Worm (Caenorhabditis elegans) whole organism, mixed stage, embryonic: ENCODE measurements around the gene col-114.

Experiments used
- snpc-4 ChIP-seq: fragments of 150-350 bp; optimal IDR thresholded peaks from 2 replicates; lab custom pipeline; 2014; ENCODE audit warnings: missing biosample characterization, missing genetic modification characterization
- unc-62 ChIP-seq: fragments of 150-350 bp; optimal IDR thresholded peaks from 2 replicates; lab custom pipeline; 2014; ENCODE audit warnings: missing biosample characterization, missing genetic modification reagents, missing genetic modification characterization

DNA sequence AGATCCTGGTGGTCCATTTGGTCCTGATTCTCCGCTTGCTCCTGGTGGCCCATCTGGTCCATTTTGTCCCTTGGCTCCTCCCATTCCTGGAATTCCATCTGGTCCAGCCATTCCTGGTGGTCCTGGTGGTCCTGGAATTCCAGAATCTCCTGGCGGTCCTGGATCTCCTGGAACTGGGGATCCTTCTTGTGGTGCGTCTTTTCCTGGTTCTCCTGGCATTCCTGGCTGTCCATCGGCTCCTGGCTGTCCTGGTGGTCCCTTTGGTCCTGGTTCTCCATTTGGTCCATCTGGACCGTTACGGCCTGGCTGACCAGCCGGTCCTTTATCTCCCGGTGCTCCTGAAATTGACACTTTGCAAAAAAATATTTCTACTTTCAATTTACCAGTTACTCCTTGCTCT, 861 bp downstream of the col-114 start:
- TF ChIP-seq snpc-4 (tag; lab: Kevin White, UChicago) (no peak), unc-62 (GFP tag; lab: Kevin White, UChicago) (no peak)
